Worm (Caenorhabditis elegans) whole organism, L2 larva: ENCODE measurements around the gene F07C4.6.

Experiments
- ama-1 ChIP-seq: fragments of 150-350 bp; optimal IDR thresholded peaks from 2 replicates; lab custom pipeline; 2018; ENCODE audit warnings: inconsistent platforms
- ceh-16 ChIP-seq: fragments of 150-350 bp; optimal IDR thresholded peaks from 2 replicates; lab custom pipeline; 2014; ENCODE audit warnings: missing biosample characterization, missing genetic modification characterization
- dmd-4 ChIP-seq: sonication (generic microtip); optimal IDR thresholded peaks from 2 replicates; lab custom pipeline; 2017; ENCODE audit warnings: missing biosample characterization, missing genetic modification characterization
- mdl-1 ChIP-seq, 2 experiments: fragments of 150-350 bp in 1 of 2; sonication (generic microtip) in 1 of 2; optimal IDR thresholded peaks; 2 replicates each; lab custom pipeline; 2017; ENCODE audit warnings: missing biosample characterization in 2 of 2, missing genetic modification characterization in 2 of 2
- nhr-237 ChIP-seq: fragments of 150-350 bp; optimal IDR thresholded peaks from 2 replicates; lab custom pipeline; 2014; ENCODE audit warnings: missing biosample characterization, missing genetic modification characterization
- unc-39 ChIP-seq: fragments of 150-350 bp; optimal IDR thresholded peaks from 2 replicates; lab custom pipeline; 2014; ENCODE audit warnings: missing biosample characterization, missing genetic modification characterization
- ztf-4 ChIP-seq: fragments of 150-350 bp; optimal IDR thresholded peaks from 2 replicates; lab custom pipeline; 2014; ENCODE audit warnings: missing biosample characterization, missing genetic modification characterization

DNA sequence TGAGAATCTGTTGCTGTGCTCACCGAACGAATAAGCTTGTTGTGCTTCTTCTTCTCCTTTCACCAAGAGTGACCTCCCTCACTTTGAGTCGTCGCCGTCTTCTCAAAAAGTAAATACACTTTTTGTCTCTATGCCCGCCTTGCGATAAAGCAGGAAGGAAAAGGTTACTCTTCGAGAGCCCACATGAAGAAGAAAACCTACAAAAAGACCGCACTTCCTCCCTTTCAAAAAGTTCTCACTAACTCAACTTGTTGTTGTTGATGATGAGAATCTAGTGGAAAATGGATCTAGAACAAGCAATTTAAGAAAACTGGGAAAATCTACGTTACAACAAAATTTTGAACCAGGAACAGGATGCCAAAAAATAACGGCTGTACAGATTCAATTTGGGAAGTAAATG is 36.2 kb upstream of the F07C4.6 start, which contains the start of gene C50E3.6:
- TF ChIP-seq ceh-16 (no peak), ztf-4 (tag; lab: Kevin White, UChicago) (no peak), nhr-237 (tag; lab: Kevin White, UChicago) (no peak), unc-39 (tag; lab: Kevin White, UChicago) (no peak), dmd-4 (tag; lab: Kevin White, UChicago) (no peak), ama-1 (lab: Kevin White, UChicago) (no peak), mdl-1 (tag; optimal IDR thresholded peaks at IDR 0.05; lab: Kevin White, UChicago) (no peak)
